Fruit fly (Drosophila melanogaster): ENCODE data around the gene stnA.

DNA sequence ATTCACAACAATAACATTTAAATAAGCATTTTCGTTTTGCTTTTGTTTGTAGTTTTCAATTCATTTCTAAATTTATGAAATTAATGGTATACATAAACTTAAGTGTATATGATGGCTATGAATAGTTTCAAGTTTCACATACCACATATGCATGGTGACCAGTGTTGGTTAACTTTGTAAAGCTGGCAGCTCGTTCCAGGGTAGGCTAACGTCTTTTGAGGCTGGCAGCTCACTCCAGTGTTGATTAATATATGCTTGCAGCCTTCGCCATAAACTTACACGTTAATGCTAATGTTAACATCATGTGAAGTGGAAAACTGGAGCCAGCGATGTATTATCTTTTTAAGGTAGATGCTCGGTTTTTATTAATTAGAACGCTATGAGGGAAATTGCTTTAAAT, 22.9 kb downstream of the stnA start:
- TF ChIP-seq psq (optimal IDR thresholded peaks at IDR 0.05): no peak
- no peak for TF ChIP-seq ttk (optimal IDR thresholded peaks at IDR 0.05)
- no peak for TF ChIP-seq Sin3A (optimal IDR thresholded peaks at IDR 0.05)
- TF ChIP-seq h (optimal IDR thresholded peaks at IDR 0.05): no peak
- no peak for TF ChIP-seq insv (optimal IDR thresholded peaks at IDR 0.05)
